Worm (Caenorhabditis elegans): Measurements from ENCODE around the gene T07A9.12.

ce11 chrIV:420686-421085 lies 10.0 kb downstream of the T07A9.12 start:
- no peak for TF ChIP-seq skn-1 (tag; optimal IDR thresholded peaks at IDR 0.05)
- no peak for TF ChIP-seq ztf-4 (tag; optimal IDR thresholded peaks at IDR 0.05)
- no peak for TF ChIP-seq elt-3 (tag; optimal IDR thresholded peaks at IDR 0.05)
- TF ChIP-seq snpc-4 (tag; optimal IDR thresholded peaks at IDR 0.05), result no peak
- no peak for TF ChIP-seq mep-1 (tag; optimal IDR thresholded peaks at IDR 0.05)
- TF ChIP-seq unc-98 (GFP tag; IDR thresholded peaks at IDR 0.05), result no peak
- TF ChIP-seq ama-1 (optimal IDR thresholded peaks at IDR 0.05), result no peak
- no peak for TF ChIP-seq nhr-11 (tag; optimal IDR thresholded peaks at IDR 0.05)
- TF ChIP-seq ztf-11 (tag; optimal IDR thresholded peaks at IDR 0.05), result no peak

All from whole organism, L1 larva.